Worm (Caenorhabditis elegans): ENCODE results near the gene R102.4.
"Not testable (repeated sequence)": the region's sequence is repeated elsewhere in the genome, so short reads cannot be mapped to it uniquely, and the experiment has no call there.

The R102.4 gene

DNA sequence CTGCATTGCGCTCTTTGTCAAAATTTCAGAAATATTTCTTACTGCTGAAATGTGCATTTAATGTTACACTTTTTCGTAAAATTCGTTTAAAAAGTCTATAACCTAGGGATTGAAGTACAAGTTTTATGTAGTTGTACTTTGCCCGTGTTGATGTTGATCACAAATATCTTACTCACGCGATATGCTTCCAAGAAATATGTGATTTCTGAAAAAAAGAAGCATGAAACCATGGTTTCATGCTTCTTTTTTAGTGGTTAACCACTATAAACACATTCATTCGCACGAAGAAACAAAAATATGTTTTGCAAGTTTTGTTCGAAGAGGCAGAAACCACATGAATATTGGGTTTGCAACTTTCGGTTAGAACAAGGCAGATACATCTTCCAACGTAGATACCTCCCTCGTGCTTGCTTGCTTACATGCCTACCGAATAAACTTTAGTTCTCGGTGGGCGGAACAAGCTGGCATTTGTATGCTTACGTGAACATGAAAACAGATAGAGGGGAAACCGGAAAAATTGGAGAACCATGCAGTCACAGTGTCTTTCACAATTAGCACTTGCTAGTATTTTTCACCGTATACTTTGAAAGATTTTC, 6.0 kb downstream of the R102.4 start, which contains the start of gene R102.3:
TSS of gene R102.3 (plus strand) at position 546 of the 596 bp plus-strand sequence.
- TF ChIP-seq egl-27 (tag; optimal IDR thresholded peaks at IDR 0.05) (no peak), nhr-11 (tag; optimal IDR thresholded peaks at IDR 0.05) (peak; percentile 7)

DNA sequence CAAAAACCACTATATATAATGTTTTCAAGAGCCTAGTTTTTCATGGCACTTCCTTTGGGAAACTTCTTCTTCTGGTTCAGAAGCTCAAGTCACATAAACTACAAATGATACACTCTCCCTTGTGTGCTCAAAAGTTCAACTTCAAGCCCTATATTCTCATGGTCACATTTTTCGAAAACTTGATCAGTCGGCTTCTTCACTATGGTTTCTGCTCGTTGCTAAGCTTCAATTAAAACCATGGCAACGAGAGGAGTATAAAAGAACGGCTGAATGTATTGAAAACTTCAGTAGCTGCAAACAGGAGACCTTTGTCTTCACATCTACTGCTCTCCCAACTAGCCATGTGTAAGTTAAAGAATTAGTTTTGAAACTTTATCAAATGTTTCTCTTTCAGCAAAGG, 7.8 kb downstream of the R102.4 start, which contains the start of gene R102.2:
TSS of gene R102.2 (plus strand) at position 301 of the 400 bp plus-strand sequence.
- TF ChIP-seq nhr-25, elt-3, eor-1 (tag; optimal IDR thresholded peaks at IDR 0.05): not testable (repeated sequence)

DNA sequence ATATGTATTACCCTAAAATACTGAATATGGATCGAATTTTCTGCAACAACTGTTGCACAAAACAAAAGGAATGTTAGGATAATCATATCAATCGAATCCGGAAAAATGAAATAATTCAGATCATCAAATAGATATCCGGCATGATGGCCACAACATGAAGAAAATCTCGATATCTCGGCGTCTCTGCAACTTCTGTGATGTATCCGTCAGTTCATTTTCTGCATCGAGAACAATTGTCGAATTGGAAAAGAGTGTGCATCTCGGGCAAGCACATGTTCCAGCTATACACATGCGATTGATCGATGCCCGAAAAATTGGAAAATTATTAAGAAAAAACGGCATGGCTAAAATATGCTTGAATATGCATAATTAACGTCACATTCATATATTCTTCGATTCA, 9.3 kb downstream of the R102.4 start, which contains the start of the genes K08C7.6 and R102.1:
TSS of gene K08C7.6 (minus strand) at position 101 of the 400 bp plus-strand sequence.
TSS of gene R102.1 (plus strand) at position 291 of the 400 bp plus-strand sequence.
- no peak for TF ChIP-seq nhr-11 (tag; optimal IDR thresholded peaks at IDR 0.05)
- TF ChIP-seq nhr-77 (tag; optimal IDR thresholded peaks at IDR 0.05), result no peak
- no peak for TF ChIP-seq eor-1 (tag; optimal IDR thresholded peaks at IDR 0.05)
- TF ChIP-seq unc-39 (tag; optimal IDR thresholded peaks at IDR 0.05), result no peak
- TF ChIP-seq ama-1 (optimal IDR thresholded peaks at IDR 0.05), result no peak
- TF ChIP-seq lsy-12 (tag; optimal IDR thresholded peaks at IDR 0.05), result no peak
- TF ChIP-seq ztf-4 (tag; optimal IDR thresholded peaks at IDR 0.05), result no peak
- no peak for TF ChIP-seq nhr-237 (tag; optimal IDR thresholded peaks at IDR 0.05)
- TF ChIP-seq nhr-43 (tag; optimal IDR thresholded peaks at IDR 0.05; ENCODE audit: poor library complexity, severe bottlenecking), result no peak
- TF ChIP-seq lin-15B (tag; optimal IDR thresholded peaks at IDR 0.05), result no peak
- TF ChIP-seq elt-3 (tag; optimal IDR thresholded peaks at IDR 0.05), result no peak
- no peak for TF ChIP-seq elt-1 (tag; optimal IDR thresholded peaks at IDR 0.05)
- no peak for TF ChIP-seq nhr-67 (tag; optimal IDR thresholded peaks at IDR 0.05)
- no peak for TF ChIP-seq aly-2 (tag; optimal IDR thresholded peaks at IDR 0.05)
- TF ChIP-seq nhr-12 (tag; optimal IDR thresholded peaks at IDR 0.05), result no peak
- no peak for TF ChIP-seq fos-1 (tag; optimal IDR thresholded peaks at IDR 0.05)

DNA sequence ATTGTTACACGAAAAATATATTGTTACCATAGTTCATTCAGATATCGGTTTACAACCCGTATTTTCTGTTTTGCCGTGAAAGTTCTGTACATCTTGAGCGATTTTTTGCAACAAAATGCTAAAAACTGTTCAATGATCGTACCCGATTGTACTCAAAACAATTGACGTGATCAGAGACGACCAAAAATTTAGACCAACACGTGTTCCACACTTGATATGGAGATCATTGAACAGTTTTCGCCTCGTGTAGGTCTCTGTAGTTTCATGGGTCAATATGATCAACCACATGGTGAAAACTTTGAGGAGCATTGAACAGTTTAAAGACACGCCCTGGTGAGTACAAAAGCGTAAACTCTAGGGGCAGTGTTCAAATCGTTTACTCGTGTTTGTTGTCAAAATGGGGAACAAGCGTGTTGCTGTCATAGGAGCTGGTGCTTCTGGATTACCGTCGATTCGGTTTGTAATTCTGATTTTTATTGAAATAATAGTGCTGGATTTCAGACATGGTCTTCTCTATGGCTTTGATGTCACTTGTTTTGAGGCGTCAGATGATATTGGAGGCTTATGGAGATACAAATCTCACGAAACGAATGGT, 12.9 kb downstream of the R102.4 start, which contains the start of gene fmo-2:
TSS of gene fmo-2 (plus strand) at position 370 of the 595 bp plus-strand sequence.
- TF ChIP-seq egl-27 (tag; optimal IDR thresholded peaks at IDR 0.05) (no peak), nhr-23 (tag; optimal IDR thresholded peaks at IDR 0.05) (no peak), elt-2 (tag; optimal IDR thresholded peaks at IDR 0.05) (peak; percentile 43), nhr-77 (tag; optimal IDR thresholded peaks at IDR 0.05) (no peak), jun-1 (tag; optimal IDR thresholded peaks at IDR 0.05) (peak; percentile 81), lin-39 (tag; optimal IDR thresholded peaks at IDR 0.05) (no peak), ztf-11 (tag; optimal IDR thresholded peaks at IDR 0.05) (no peak), nhr-43 (tag; optimal IDR thresholded peaks at IDR 0.05; ENCODE audit: poor library complexity, severe bottlenecking) (peak; percentile 15), mdl-1 (tag; optimal IDR thresholded peaks at IDR 0.05) (peak; percentile 29), ceh-9 (tag; optimal IDR thresholded peaks at IDR 0.05) (no peak), ceh-82 (tag; optimal IDR thresholded peaks at IDR 0.05) (no peak), tbx-2 (tag; optimal IDR thresholded peaks at IDR 0.05) (no peak), pqm-1 (tag; optimal IDR thresholded peaks at IDR 0.05) (peak; percentile 91)

DNA sequence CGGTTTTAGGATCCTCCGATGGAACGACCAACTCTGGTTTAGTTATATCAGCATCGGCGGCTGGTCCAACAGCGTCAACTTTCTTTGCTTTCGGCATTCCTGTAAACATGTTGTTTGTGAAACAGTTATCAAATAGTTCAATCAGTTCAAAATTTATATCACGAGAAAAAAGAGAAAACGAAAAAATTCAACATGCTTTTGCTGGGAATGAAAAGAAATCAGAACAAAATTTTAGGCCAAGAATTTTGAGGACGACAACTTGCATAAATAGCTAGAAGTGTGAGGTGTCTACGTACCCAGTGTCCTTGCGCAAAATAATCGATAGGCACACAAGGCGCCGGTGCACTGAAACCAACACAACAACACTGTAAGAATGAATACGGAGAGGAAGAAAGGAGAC, 14.7 kb downstream of the R102.4 start, which contains the start of gene K08C7.4:
TSS of gene K08C7.4 (minus strand) at position 101 of the 400 bp plus-strand sequence.
- no peak for TF ChIP-seq skn-1 (tag; optimal IDR thresholded peaks at IDR 0.05)
- no peak for TF ChIP-seq egl-27 (tag; optimal IDR thresholded peaks at IDR 0.05)
- TF ChIP-seq mdl-1 (tag; optimal IDR thresholded peaks at IDR 0.05), result no peak
- TF ChIP-seq nhr-12 (tag; optimal IDR thresholded peaks at IDR 0.05), result no peak
- TF ChIP-seq sea-2 (GFP tag; optimal IDR thresholded peaks at IDR 0.05), result no peak
- no peak for TF ChIP-seq nhr-237 (tag; optimal IDR thresholded peaks at IDR 0.05)
- no peak for TF ChIP-seq ztf-4 (tag; optimal IDR thresholded peaks at IDR 0.05)
- no peak for TF ChIP-seq aly-2 (tag; optimal IDR thresholded peaks at IDR 0.05)
- no peak for TF ChIP-seq nhr-77 (tag; optimal IDR thresholded peaks at IDR 0.05)
- no peak for TF ChIP-seq tbx-2 (tag; optimal IDR thresholded peaks at IDR 0.05)
- no peak for TF ChIP-seq ZK546.5 (tag; optimal IDR thresholded peaks at IDR 0.05)
- no peak for TF ChIP-seq ceh-16 (tag; optimal IDR thresholded peaks at IDR 0.05)
- no peak for TF ChIP-seq nhr-25 (tag; optimal IDR thresholded peaks at IDR 0.05)
- TF ChIP-seq zag-1 (tag; optimal IDR thresholded peaks at IDR 0.05), result no peak
- TF ChIP-seq fkh-2 (tag; optimal IDR thresholded peaks at IDR 0.05), result no peak
- no peak for TF ChIP-seq nhr-67 (tag; optimal IDR thresholded peaks at IDR 0.05)
- no peak for TF ChIP-seq elt-1 (tag; optimal IDR thresholded peaks at IDR 0.05)
- no peak for TF ChIP-seq nhr-76 (tag; optimal IDR thresholded peaks at IDR 0.05)

All from whole organism, L3 larva.